Fruit fly (Drosophila melanogaster): Measurements from ENCODE around the gene CG13887.
"Not testable (repeated sequence)": the region's sequence is repeated elsewhere in the genome, so short reads cannot be mapped to it uniquely, and the experiment has no call there.

Gene CG13887

DNA sequence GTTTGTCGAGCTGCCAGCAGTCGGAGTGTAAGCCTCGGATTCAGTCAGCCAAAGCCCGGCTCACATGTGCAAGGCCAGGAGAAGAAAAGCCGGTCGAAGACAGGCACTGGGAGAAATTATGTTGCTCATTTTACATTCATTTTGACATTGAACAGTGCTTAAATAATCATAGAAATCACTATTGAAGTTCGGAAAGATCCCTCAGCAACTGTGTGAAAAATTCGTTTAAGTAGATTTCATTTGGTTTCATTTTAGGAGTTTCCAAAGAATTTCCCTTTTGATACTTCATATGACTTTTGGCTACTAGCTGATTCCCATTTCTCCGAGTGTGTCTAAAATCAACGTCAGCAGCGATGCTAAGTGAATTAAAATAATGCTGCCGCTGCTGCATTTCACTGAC lies 13.2 kb upstream of the CG13887 start:
- no peak for TF ChIP-seq noc (tag; optimal IDR thresholded peaks at IDR 0.05)

DNA sequence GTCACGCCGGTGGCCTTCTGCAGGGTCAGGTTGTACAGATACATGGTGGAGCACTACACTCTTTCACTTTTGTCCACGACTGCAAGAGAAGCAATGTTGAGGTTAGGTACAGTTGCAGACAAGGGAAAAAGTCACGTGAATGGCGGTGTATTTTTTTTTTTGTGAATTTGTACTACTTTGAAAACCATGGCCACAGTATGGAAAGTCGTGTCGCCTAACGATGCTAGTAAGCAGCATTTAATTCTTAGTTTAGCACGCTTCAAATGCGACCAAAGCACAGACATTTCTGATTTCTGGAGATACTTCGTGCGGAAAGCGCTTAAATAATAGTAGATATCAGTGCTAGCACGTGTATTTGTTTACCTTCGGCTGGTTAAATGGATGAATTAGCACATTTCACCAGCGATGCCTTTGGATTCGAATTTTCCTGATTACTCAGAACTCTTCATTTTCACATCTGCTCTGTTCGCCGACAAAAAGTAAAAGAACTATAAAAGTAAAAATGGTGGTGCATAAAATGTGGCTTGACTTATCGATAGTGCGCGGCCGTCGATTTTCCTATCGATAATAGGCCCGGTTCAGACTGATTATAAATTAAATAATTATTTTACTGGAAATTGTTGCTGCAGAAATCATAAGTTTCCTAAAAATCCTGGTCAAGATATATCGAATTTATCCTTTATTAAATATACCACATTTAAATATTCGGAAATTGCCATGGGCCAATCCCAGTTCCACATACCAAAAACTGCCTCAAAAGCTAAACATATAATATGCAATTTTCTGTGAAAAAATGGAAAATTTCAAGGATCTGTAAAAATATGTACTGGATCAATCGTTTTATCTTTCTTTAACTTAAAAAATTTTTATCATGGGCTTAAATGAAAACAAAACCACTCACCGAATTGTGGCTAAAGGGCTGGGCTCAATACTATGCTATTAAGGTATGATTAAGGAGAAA lies 4.5 kb upstream of the CG13887 start, which contains the start of gene Sf3b3:
Gene Sf3b3, minus strand, starts transcription at position 489 of the 961 bp plus-strand sequence.
- peak; percentile 24 for TF ChIP-seq noc (tag; optimal IDR thresholded peaks at IDR 0.05)

DNA sequence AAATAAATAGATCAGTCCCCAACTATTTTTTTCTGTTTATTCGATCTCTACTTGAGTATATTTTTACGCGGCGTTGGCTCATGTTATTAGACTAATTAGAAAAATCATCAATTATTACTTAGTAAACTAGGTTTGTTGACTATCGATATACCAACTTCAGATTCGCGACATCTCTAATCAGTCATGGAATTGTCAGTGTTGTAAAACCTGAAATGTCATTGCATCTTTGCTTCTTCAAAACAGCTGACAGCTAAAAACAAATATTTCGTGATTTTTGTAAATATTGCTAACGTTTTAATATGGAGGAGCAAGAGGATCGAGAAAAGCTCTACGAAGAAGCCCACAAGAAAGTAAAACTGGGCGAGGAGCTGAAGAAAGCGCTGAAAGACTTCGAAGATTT lies 3.8 kb upstream of the CG13887 start, which contains the start of gene CG42553:
Gene CG42553, plus strand, starts transcription at position 216 of the 400 bp plus-strand sequence.
- TF ChIP-seq noc (tag; optimal IDR thresholded peaks at IDR 0.05), result no peak

DNA sequence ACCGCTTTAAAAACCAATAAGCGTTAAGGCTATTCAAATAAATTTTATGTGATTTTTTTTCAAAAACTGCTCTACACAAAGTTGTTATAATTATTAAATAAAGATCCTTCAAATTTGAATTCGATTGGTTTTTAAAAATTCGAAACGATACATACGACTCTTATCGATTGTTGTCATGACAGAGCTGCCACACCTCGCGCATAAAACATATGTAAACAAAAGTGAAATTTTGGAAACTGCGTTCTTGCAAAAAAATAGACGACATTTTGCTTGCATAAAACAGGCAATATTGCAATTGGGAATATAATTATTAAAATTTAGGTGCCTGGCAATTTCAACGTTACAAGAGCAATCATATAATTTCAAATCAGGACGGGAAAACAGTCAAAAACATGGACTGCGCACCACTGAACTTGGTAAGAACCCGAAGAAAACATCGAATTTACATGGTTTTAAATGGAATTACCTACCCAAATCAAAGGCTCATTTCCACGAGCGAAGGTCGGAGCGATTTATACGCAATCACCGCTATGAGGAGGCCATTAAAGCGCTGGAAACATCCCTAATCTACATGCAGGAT lies 2.1 kb upstream of the CG13887 start, which contains the start of gene CG42554:
Gene CG42554, plus strand, starts transcription at position 229 of the 580 bp plus-strand sequence.
- no peak for TF ChIP-seq noc (tag; optimal IDR thresholded peaks at IDR 0.05)

DNA sequence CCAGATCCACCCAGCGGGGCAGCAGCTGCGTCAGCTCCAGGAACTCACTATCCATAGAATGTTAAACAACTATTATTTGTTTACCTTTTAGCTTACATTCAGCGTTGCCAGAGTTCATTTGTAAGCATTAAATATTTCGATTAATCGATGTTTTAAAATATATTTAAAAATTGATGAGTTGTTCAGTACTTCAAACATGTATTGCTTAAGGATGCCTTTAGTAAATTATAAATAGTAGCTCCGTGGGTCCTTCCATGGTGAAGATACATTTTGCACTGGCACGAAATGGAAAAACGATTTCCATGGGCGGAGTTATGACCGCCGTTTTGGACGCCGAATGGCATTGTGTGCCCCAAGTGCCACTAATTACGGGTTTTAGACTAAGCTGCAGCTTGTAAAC lies 3.6 kb downstream of the CG13887 start, which contains the start of the genes JMJD5 and Gr61a:
Gene JMJD5, minus strand, starts transcription at position 101 of the 400 bp plus-strand sequence.
Gene Gr61a, plus strand, starts transcription at position 192 of the 400 bp plus-strand sequence.
- no peak for TF ChIP-seq noc (tag; optimal IDR thresholded peaks at IDR 0.05)

DNA sequence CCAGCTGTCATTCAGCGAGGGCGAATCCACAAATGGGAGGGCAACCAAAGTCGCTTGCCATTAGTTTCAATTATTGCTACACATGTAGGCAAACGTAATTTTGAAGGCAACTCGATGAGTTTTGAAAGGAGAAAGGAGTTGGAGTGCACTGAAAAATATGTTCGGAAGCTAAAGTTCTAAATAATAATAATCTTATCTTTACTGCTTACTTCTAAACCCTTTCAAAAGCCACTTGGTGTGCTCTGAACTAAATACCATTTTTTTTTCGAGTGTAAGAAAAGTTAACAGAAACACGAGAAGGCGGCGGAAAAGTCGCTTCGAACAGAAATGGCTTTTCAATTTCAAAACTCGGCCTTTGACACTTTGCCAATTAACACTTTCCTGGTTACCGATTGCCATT lies 6.0 kb downstream of the CG13887 start, which contains the start of gene Cep290:
Gene Cep290, plus strand, starts transcription at position 301 of the 400 bp plus-strand sequence.
- no peak for TF ChIP-seq noc (tag; optimal IDR thresholded peaks at IDR 0.05)

DNA sequence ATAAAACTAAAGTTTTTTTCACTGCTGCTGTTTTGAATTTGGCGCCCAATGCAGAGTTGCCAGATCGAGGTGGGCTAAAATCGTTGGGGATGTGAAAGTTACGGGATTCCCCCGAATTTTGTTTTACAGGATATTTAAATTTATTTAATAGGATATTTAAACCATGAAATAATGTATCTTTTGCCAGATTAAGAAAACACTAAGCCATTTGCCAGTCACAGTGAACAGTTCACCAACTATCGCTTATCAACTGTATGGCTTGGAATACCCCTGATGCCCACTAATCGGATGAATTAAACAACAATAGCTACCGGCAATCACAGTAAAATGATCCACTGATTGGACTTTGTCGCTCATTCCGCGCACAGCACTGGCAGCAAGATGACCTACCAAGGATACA lies 13.4 kb downstream of the CG13887 start, which contains the start of gene Dci:
Gene Dci, plus strand, starts transcription at position 286 of the 400 bp plus-strand sequence.
- TF ChIP-seq noc (tag; optimal IDR thresholded peaks at IDR 0.05), result peak; percentile 41

DNA sequence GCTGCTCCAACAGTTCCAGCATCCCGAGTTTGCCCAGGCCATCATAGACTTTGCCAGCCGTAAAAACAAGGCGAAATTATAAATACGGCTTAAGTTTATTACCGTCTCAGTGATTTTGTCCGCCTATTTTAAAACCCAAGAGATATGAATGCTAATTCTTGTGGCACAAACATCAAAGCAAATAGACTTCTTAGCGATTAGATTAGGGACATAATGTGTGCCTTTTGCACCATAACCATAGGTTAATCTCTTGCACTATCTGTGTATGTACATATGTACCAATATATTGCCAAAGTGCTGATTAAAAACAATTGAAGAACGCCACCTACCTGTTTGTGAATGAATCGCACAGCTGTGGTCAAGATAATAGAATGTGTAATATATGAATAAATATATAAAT lies 14.6 kb downstream of the CG13887 start:
- TF ChIP-seq noc (tag; optimal IDR thresholded peaks at IDR 0.05), result peak; percentile 66

DNA sequence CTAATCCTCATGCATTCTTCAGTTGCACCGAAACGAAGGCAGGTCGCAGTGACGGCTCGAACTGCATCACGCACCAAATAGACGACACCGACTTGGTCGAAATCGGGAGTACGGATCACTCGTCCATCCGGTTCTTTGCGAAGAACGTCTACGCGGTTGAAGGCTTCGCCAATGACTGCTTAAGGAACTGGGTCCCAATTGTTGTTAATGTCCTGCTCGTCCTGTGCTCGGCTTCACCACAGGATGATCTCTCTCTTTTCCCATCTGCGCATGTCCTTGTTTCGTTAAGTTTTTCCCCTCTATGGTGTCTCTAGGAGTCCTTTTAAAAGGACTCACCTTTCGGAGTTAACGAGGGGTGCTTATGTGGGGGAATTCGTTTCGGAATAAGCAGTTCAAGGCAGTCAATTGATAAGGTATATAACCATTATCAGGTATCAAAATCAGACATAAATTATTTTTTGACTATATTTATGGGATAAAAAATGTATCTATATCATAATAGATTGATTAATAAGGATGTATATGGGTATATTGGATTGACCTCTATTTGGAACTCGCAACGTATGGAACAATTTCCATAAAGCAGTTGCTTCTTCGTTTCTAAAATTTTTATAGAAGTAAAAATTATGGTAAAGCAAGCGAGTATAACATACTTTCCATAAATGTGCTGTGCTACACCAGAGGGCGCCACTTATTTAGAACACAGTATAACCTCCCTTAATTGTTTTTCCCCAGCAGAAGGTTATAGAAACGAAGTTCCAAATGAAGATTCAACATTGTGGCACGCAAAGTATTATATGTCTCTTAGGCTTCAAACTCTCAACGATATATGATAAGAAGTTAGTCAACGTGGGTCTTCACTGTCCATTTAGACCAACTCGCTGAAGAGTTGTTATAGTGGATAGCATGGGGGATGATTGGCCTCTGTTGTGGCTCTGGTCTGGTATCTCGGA lies 19.7 kb downstream of the CG13887 start, which contains the start of gene dpr20:
Gene dpr20, minus strand, starts transcription at position 186 of the 953 bp plus-strand sequence.
- TF ChIP-seq noc (tag; optimal IDR thresholded peaks at IDR 0.05), result peak; percentile 14

DNA sequence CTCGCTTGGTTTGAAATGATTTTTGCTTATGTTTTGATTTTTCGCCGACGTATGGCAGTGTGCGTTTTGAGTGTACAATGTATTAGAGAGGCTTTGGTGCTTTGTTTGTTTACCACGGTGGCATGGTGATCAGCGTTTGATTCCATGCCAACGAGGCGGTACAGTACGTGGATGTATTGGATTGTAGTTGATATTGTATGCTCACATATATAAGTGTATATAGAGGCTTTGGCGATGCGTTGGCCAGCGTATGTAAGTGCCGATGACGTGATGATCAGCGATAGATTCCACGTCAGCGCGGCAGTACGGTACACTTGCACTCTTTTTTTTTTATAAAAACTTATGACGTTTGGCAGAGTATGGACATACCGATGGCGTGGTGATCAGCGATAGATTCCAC lies 27.4 kb downstream of the CG13887 start, which contains the start of gene CG12502:
Gene CG12502, plus strand, starts transcription at position 301 of the 400 bp plus-strand sequence.
- TF ChIP-seq noc (tag; optimal IDR thresholded peaks at IDR 0.05), result not testable (repeated sequence)

DNA sequence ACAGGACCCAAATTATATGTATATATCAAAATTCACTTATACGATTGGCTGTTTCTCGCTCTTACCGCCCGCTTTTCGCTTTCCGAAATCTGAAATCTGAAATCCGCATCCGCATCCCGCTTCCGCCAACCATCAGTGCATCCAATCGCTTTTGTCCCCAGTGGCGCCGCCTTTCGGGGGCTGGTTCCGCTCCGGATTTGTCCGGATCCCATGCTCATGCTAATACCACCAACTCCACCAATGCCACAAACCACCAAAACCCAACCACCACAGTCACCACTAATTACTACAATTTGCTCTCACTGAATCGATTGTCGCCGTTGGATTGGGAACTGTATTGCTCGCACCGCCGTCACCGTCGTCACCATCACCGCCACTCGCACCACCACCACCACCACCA lies 31.1 kb downstream of the CG13887 start:
- TF ChIP-seq noc (tag; optimal IDR thresholded peaks at IDR 0.05), result no peak

DNA sequence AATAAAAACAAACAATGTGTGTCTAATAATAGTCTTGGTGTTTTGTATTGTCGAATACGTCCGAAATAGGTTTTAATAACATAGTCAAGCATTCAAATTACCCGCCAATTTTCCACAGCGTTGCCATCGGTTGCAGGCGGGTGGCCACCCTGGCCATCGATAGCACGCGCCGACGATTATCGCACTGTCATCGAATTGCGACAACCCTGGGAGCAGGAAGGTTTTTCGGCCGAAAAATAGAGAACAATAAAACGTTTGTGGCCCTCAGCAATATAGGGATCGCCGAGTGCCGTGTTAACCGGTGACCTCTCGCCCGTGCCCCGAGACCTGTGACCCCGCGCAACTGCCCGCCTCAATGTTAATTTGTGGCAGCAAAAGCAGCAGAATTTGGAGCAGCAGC lies 34.1 kb downstream of the CG13887 start, which contains the start of gene Usp10:
Gene Usp10, plus strand, starts transcription at position 187 of the 400 bp plus-strand sequence.
- TF ChIP-seq noc (tag; optimal IDR thresholded peaks at IDR 0.05), result no peak

DNA sequence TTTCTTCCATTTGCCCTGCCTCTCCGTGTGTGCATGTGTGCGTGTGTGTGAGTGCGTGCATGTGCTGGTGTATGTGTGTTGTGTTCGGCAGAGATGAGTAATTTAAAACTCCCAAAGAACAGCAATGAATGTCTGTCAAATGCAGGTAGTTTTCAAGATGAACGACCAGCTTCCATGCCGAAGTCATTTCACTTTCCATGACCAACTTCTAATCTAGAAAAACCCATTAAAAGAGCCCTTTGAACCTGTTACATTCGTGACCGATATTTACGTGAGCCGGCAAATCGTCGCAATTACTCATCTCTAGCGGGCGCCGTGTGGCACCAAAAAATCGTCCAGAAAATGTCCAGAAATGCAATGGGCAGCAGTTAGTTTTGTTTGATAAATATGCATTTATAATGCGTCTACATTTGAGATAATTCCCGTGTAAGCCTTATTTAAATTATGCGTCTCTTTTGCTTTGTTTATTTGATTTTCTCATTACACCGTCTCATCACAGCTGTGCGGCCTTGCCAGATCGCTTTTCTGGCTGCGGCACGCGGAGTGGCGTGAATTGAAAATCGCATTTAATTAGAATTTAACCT lies 34.8 kb downstream of the CG13887 start:
- no peak for TF ChIP-seq noc (tag; optimal IDR thresholded peaks at IDR 0.05)

DNA sequence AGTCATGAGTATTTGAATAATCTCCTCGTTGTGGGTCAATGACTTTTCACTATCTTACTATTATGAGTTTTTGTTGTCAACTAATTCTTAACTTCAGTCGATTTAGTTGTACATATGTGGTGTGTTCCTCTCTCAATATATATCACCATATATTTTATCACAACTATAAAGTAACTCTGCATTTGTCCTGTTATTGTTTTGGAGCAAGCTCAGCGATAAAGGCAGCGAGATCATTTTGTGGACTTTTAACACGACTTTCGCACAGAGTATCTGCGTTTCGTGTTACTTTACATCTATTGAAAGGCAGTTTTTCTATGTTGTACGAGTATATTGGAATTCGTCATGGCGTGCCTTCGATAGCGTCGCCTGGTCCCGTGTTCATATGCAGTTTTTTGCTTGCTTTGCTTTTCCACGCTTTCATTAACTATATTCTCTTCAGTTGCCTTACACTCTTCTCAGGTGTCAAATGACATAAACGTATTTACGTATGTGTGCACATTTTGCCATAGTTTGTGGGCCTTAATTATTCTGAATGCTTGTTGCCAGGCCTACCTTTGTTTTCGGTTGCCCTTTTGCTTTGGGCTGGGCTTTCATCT lies 37.9 kb downstream of the CG13887 start:
- TF ChIP-seq noc (tag; optimal IDR thresholded peaks at IDR 0.05), result peak; percentile 17

All from whole organism, larva.